Fruit fly (Drosophila melanogaster): Measurements from ENCODE around the gene Gmd.

Gmd gene

DNA sequence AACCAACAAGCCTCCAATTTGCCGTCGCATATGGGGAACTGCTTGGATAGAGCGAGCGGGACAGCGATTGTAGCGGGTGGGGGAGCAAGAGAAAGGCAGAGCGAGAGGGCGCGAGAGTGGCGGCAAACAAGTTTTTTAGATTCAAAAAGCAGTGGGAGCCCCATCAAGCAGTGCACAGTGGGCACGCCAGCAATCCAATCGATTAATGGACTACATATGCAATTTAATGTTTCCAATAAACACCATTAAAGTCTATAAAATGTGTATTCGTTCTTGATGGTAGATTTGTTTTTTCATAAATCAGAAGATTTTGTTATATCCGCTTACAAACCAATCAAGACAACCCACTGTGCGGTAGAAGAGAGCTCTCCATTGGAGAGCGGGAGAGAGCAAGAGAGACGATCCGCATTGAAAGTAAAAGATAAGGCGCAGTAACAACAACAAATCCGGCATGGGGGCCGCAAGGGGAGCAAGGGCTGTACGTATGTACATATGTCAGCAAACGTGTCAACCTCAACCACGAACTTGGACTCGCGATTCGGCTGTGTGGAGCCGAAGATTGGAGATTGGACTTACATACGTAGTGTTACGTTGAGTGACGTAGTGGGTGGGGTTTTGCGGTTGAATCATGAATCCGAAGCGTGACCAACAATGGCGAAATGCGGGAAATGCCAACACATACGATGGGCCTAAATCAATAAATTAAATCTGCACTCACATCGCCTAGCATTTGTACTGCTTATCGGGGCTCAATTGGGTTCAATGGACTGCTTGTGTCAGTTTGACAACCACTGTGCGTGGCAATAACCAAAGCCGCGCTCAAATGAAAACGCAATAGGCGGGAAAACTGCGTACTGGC, 20.8 kb upstream of the Gmd start (continued):
- TF ChIP-seq D (optimal IDR thresholded peaks at IDR 0.05) (no peak), D (GFP tag; optimal IDR thresholded peaks at IDR 0.05) (peak; percentile 99), Scr (GFP tag; IDR thresholded peaks at IDR 0.05; ENCODE audit: partially characterized antibody) (peak; percentile 39; the same call in 1 of the 2 replicates), Fer3 (tag; optimal IDR thresholded peaks at IDR 0.05) (peak; percentile 99), CG7271 (tag; optimal IDR thresholded peaks at IDR 0.05) (peak; percentile 89), z (GFP tag; IDR thresholded peaks at IDR 0.05) (peak; percentile 84), CG31441 (GFP tag; IDR thresholded peaks at IDR 0.05) (peak; percentile 99), Lpt (GFP tag; optimal IDR thresholded peaks at IDR 0.05) (no peak), CG7928 (GFP tag; optimal IDR thresholded peaks at IDR 0.05) (peak; percentile 82), CG15696 (tag; optimal IDR thresholded peaks at IDR 0.05) (peak; percentile 97), cas (GFP tag; IDR thresholded peaks at IDR 0.05) (peak; percentile 98), yki (optimal IDR thresholded peaks at IDR 0.05) (peak; percentile 61), CG16813 (GFP tag; IDR thresholded peaks at IDR 0.05; ENCODE audit: partially characterized antibody) (peak; percentile 65), pnt (GFP tag; optimal IDR thresholded peaks at IDR 0.05) (peak; percentile 99), CoRest (tag; optimal IDR thresholded peaks at IDR 0.05) (peak; percentile 99), ewg (GFP tag; optimal IDR thresholded peaks at IDR 0.05) (peak; percentile 98), lov (optimal IDR thresholded peaks at IDR 0.05) (no peak), lov (GFP tag; IDR thresholded peaks at IDR 0.05) (peak; percentile 98), Side (GFP tag; optimal IDR thresholded peaks at IDR 0.05) (peak; percentile 99), CkIIα-i1 (GFP tag; IDR thresholded peaks at IDR 0.05) (peak; percentile 96), sna (GFP tag; IDR thresholded peaks at IDR 0.05; ENCODE audit: partially characterized antibody) (peak; percentile 52; the same call in 1 of the 2 replicates), tll (GFP tag; optimal IDR thresholded peaks at IDR 0.05) (no peak), tx (GFP tag; optimal IDR thresholded peaks at IDR 0.05) (peak; percentile 99), gce (GFP tag; IDR thresholded peaks at IDR 0.05) (peak; percentile 99), CG6254 (GFP tag; optimal IDR thresholded peaks at IDR 0.05) (peak; percentile 97), fru (optimal IDR thresholded peaks at IDR 0.05) (no peak), Doc3 (GFP tag; IDR thresholded peaks at IDR 0.05; ENCODE audit: partially characterized antibody) (no peak; the same call in 2 of the 3 replicates), Opbp (GFP tag; IDR thresholded peaks at IDR 0.05; ENCODE audit: partially characterized antibody) (peak; percentile 66; the same call in 2 of the 3 replicates), peb (GFP tag; IDR thresholded peaks at IDR 0.05) (peak; percentile 99), CG8281 (tag; optimal IDR thresholded peaks at IDR 0.05) (peak; percentile 92), CG17186 (GFP tag; optimal IDR thresholded peaks at IDR 0.05) (peak; percentile 97), jing (GFP tag; optimal IDR thresholded peaks at IDR 0.05) (peak; percentile 99), CG8388 (GFP tag; optimal IDR thresholded peaks at IDR 0.05) (peak; percentile 98), croc (GFP tag; conservative IDR thresholded peaks at IDR 0.05) (peak; percentile 99), CG34422 (GFP tag; IDR thresholded peaks at IDR 0.05) (peak; percentile 100), en (GFP tag; optimal IDR thresholded peaks at IDR 0.05) (peak; percentile 99), CG18262 (tag; optimal IDR thresholded peaks at IDR 0.05) (peak; percentile 99), wdn (GFP tag; IDR thresholded peaks at IDR 0.05) (peak; percentile 98), CrebB (tag; optimal IDR thresholded peaks at IDR 0.05) (peak; percentile 98), dimm (GFP tag; IDR thresholded peaks at IDR 0.05) (peak; percentile 98), CG13296 (GFP tag; optimal IDR thresholded peaks at IDR 0.05) (peak; percentile 96), tin (GFP tag; optimal IDR thresholded peaks at IDR 0.05) (peak; percentile 99), Hmr (GFP tag; optimal IDR thresholded peaks at IDR 0.05) (peak; percentile 98), CG12236 (GFP tag; optimal IDR thresholded peaks at IDR 0.05) (peak; percentile 98), mam (GFP tag; optimal IDR thresholded peaks at IDR 0.05) (peak; percentile 99), pan (optimal IDR thresholded peaks at IDR 0.05) (no peak), pan (GFP tag; optimal IDR thresholded peaks at IDR 0.05 in 1 of 2, IDR thresholded peaks at IDR 0.05 in 1 of 2) (peak in 1 of 2 experiments; percentile 99), CG10147 (GFP tag; optimal IDR thresholded peaks at IDR 0.05) (peak; percentile 97), CG13123 (GFP tag; optimal IDR thresholded peaks at IDR 0.05) (peak; percentile 98)

Measured in whole organism, embryonic.